Fruit fly (Drosophila melanogaster): ENCODE results near the gene CG33158.

DNA sequence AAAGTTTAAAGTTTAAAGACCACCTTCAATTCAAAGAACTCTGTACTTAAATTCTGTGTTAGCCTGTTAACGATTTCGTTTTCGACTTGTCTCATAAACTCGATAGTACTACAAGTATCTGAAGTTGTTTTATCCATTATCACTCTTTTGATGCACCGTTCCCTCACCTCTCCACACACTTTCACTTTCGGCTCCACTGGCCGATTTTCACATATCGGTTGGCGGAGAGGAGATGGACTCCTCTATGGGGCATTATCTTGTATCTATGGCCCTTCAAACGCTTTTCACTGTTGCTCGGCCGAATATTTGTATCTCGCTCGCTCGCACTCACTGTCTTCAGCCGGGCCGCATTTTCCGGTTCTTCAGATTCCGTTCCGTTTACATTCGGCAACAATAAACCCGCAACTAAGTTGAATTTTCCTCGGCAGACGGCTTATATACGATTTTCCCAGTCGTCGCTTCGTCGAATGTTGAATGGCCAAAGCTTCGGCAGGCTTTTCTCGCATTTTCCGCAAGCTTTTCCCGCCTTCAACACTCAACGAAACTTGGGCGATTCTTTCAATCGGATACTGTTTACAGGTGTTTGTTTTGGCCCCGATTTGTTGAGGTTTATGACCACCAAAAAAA lies 123.7 kb downstream of the CG33158 start, which contains the start of gene CG43373:
- TF ChIP-seq Ets96B (tag; optimal IDR thresholded peaks at IDR 0.05), result no peak
- TF ChIP-seq CG9139 (GFP tag; optimal IDR thresholded peaks at IDR 0.05), result no peak
